Worm (Caenorhabditis elegans): ENCODE results near the gene ZK185.3.

DNA sequence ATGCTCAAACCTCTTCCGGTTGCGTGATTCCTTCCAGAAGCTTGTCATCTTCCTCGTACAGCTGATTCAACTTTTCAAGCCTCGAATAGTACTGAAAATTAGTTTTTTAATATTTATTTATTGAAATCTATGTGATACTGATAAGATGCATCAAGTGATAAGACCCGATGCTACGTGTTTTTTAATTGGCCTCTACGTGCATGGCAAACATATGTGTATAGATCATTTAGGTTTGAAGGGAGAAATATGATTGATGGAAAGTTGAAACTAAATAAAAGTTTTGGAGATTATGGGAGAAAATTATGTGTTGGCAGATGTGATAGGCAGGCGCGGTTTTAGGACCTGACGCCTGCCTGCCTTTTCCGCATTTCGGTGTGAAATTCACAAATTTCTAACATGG, 14.0 kb upstream of the ZK185.3 start:
- TF ChIP-seq jun-1 (tag; optimal IDR thresholded peaks at IDR 0.05) (no peak), ama-1 (optimal IDR thresholded peaks at IDR 0.05) (no peak), fkh-10 (GFP tag; optimal IDR thresholded peaks at IDR 0.05) (no peak), skn-1 (tag; optimal IDR thresholded peaks at IDR 0.05) (no peak), mml-1 (tag; optimal IDR thresholded peaks at IDR 0.05) (no peak)

Measured in whole organism, L3 larva.